Worm (Caenorhabditis elegans): ENCODE measurements around the gene abu-14.

DNA sequence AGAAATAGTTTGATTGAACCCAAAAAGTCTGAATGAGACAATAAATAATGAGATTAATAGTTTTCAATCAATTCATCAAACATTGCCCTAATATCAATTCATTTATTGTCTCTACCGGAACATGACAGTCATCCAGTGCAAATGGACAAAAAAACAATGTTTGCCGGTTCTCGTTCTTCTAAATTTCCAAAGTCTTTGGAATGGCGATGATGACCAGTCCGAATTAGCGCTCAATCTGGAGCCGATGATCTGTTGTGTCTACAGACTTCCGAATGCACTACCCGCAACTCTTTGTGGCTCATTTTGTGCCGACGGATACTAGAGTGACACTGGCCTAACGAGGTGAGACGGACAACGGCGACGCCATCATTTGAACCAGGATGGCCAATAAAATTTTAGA lies 9.3 kb upstream of the abu-14 start, which contains the start of gene T26C5.3:
- TF ChIP-seq lin-39 (tag; optimal IDR thresholded peaks at IDR 0.05) = no peak
- TF ChIP-seq R02D3.7 (tag; optimal IDR thresholded peaks at IDR 0.05) = no peak
